Fruit fly (Drosophila melanogaster) whole organism, embryonic: ENCODE measurements around the gene osp.

Experiments
- CG42726 ChIP-seq: fragments of 200-800 bp; sonication (Bioruptor generic); IDR thresholded peaks from 2 replicates; pipeline ENCODE4 v1.3.6; 2022; ENCODE audit warnings: missing biosample characterization, missing genetic modification characterization; ENCODE audit not compliant: partially characterized antibody
- Eip74EF ChIP-seq, 2 experiments: fragments of 200-800 bp in 1 of 2; fragments of >200 bp in 1 of 2; sonication (Bioruptor generic) in 1 of 2; optimal IDR thresholded peaks; 2 replicates each; lab custom pipeline; 2017 to 2019; ENCODE audit warnings: missing biosample characterization in 2 of 2, missing genetic modification characterization in 2 of 2, mild to moderate bottlenecking in 1 of 2, moderate library complexity in 1 of 2
- Lim3 ChIP-seq: fragments of 200-800 bp; sonication (Bioruptor generic); IDR thresholded peaks from 2 replicates; pipeline ENCODE4 v1.3.6; 2022; ENCODE audit warnings: missing biosample characterization, missing genetic modification characterization
- az2 ChIP-seq: fragments of 200-800 bp; sonication (Bioruptor generic); optimal IDR thresholded peaks from 3 replicates; lab custom pipeline; 2016; ENCODE audit warnings: missing biosample characterization, missing genetic modification characterization
- en ChIP-seq: fragments of 200-800 bp; sonication (Bioruptor generic); optimal IDR thresholded peaks from 2 replicates; lab custom pipeline; 2016; ENCODE audit warnings: missing biosample characterization, missing genetic modification characterization
- exex ChIP-seq: fragments of 200-800 bp; sonication (Bioruptor generic); optimal IDR thresholded peaks from 4 replicates; lab custom pipeline; 2018; ENCODE audit warnings: missing biosample characterization, mild to moderate bottlenecking, missing genetic modification characterization, moderate library complexity
- fd102C ChIP-seq: fragments of 200-800 bp; sonication (Bioruptor generic); optimal IDR thresholded peaks from 2 replicates; lab custom pipeline; 2018; ENCODE audit warnings: missing biosample characterization, mild to moderate bottlenecking, missing genetic modification characterization, moderate library complexity
- pita ChIP-seq: fragments of 200-800 bp; sonication (Bioruptor generic); optimal IDR thresholded peaks from 2 replicates; lab custom pipeline; 2017; ENCODE audit warnings: missing biosample characterization, mild to moderate bottlenecking, missing genetic modification characterization

dm6 chr2L:14701495-14701894, 12.4 kb upstream of the osp start:
- TF ChIP-seq az2 (GFP tag; lab: Kevin White, UChicago) (peak; percentile 74), fd102C (peak; percentile 13), pita (GFP tag; lab: Kevin White, UChicago) (no peak), en (GFP tag; lab: Kevin White, UChicago) (no peak), CG42726 (GFP tag; lab: Robert Waterston, UW) (no peak), Lim3 (peak; percentile 36; the same call in 1 of the 2 replicates), exex (tag; lab: Kevin White, UChicago) (no peak), Eip74EF (GFP tag; optimal IDR thresholded peaks at IDR 0.05; lab: Kevin White, UChicago) (peak in 1 of 2 experiments; percentile 49)
